Fruit fly (Drosophila melanogaster) S2 (cell line): ENCODE data around the gene Pdp.

Experiments
- CG8478 ChIP-seq: fragments of >200 bp; optimal IDR thresholded peaks from 2 replicates; lab custom pipeline; 2018
- CTCF ChIP-seq, 2 experiments: fragments of >200 bp; optimal IDR thresholded peaks; 2 replicates each; lab custom pipeline; 2018

DNA sequence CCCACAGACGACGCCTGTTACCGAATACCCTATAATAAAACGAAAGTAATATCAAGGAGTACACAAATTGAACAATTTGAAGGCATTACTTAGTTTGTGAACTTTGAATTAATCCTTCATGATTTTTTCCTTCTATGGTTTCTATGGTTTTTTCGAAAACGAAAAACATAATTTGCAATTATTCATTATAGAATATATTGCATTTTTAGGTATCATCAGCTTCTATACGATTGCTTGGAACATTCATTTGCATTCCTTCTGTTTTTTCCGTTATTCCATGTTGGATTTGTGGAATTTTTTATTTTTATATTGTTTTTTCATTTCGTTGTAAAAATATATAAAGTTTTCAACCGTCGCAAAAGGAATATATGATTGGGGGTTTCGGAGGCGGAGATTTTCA is 19.0 kb downstream of the Pdp start:
- TF ChIP-seq CG8478 (lab: Kevin White, UChicago) = no peak
- TF ChIP-seq CTCF (optimal IDR thresholded peaks at IDR 0.05; lab: Kevin White, UChicago) = no peak
